Worm (Caenorhabditis elegans) whole organism, L1 larva: ENCODE measurements around the gene K10H10.4.

Source experiments
- dpl-1 ChIP-seq, 3 experiments: fragments of 150-350 bp in 2 of 3; sonication (generic microtip) in 1 of 3; optimal IDR thresholded peaks; 2 replicates each; lab custom pipeline; 2014 to 2017; ENCODE audit warnings: missing biosample characterization in 3 of 3, missing genetic modification characterization in 3 of 3, missing genetic modification reagents in 3 of 3
- lin-13 ChIP-seq: fragments of 150-350 bp; optimal IDR thresholded peaks from 2 replicates; lab custom pipeline; 2014; ENCODE audit warnings: missing biosample characterization, missing genetic modification reagents, missing genetic modification characterization
- mdl-1 ChIP-seq, 2 experiments: fragments of 150-350 bp; optimal IDR thresholded peaks; 2 replicates each; lab custom pipeline; 2014 to 2017; ENCODE audit warnings: missing biosample characterization in 2 of 2, missing genetic modification characterization in 2 of 2, inconsistent platforms in 1 of 2
- unc-62 ChIP-seq: fragments of 150-350 bp; optimal IDR thresholded peaks from 2 replicates; lab custom pipeline; 2014; ENCODE audit warnings: missing biosample characterization, missing genetic modification reagents, missing genetic modification characterization
- zag-1 ChIP-seq: fragments of 150-350 bp; optimal IDR thresholded peaks from 2 replicates; lab custom pipeline; 2014; ENCODE audit warnings: missing biosample characterization, missing genetic modification characterization

- no peak for TF ChIP-seq mdl-1 (tag; optimal IDR thresholded peaks at IDR 0.05; lab: Kevin White, UChicago)
- no peak for TF ChIP-seq unc-62 (GFP tag; lab: Kevin White, UChicago)
- TF ChIP-seq zag-1 (tag; lab: Kevin White, UChicago) = no peak
- no peak for TF ChIP-seq dpl-1 (GFP tag; optimal IDR thresholded peaks at IDR 0.05; lab: Kevin White, UChicago)
- TF ChIP-seq lin-13 = no peak
These were observed 4.9 kb upstream of the K10H10.4 start for ce11 chrII:14495341-14495740.
